Worm (Caenorhabditis elegans) whole organism, L4 larva: ENCODE results near the gene sbsp-1.

Experiments used
- F10B5.3 ChIP-seq: sonication (generic microtip); optimal IDR thresholded peaks from 2 replicates; lab custom pipeline; 2016; ENCODE audit warnings: mild to moderate bottlenecking, missing genetic modification characterization, missing compliant biosample characterization
- F44E2.7 ChIP-seq: fragments of 200-800 bp; sonication (Bioruptor generic); IDR thresholded peaks from 2 replicates; pipeline ENCODE4 v2.1.2; 2022; ENCODE audit warnings: missing genetic modification characterization, missing compliant biosample characterization
- F49E8.2 ChIP-seq: sonication (generic microtip); optimal IDR thresholded peaks from 2 replicates; lab custom pipeline; 2016; ENCODE audit warnings: missing compliant biosample characterization, mild to moderate bottlenecking, missing genetic modification characterization, borderline replicate concordance
- T20F7.1 ChIP-seq: fragments of 200-800 bp; sonication (Bioruptor generic); optimal IDR thresholded peaks from 2 replicates; lab custom pipeline; 2018; ENCODE audit warnings: mild to moderate bottlenecking, missing genetic modification characterization, missing compliant biosample characterization
- T26A8.4 ChIP-seq: fragments of 200-800 bp; sonication (Bioruptor generic); IDR thresholded peaks from 2 replicates; pipeline ENCODE4 v1.3.6; 2022; ENCODE audit warnings: missing genetic modification characterization, missing compliant biosample characterization
- Y105C5A.15 ChIP-seq: fragments of 200-800 bp; sonication (Bioruptor generic); IDR thresholded peaks from 2 replicates; pipeline ENCODE4 v1.3.6; 2022; ENCODE audit warnings: missing genetic modification characterization, missing compliant biosample characterization
- Y48G9A.11 ChIP-seq: fragments of 200-800 bp; sonication (Bioruptor generic); IDR thresholded peaks from 2 replicates; pipeline ENCODE4 v1.3.6; 2022; ENCODE audit warnings: missing genetic modification reagents, missing genetic modification characterization, missing compliant biosample characterization
- aha-1 ChIP-seq: fragments of 150-350 bp; peaks from one replicate; lab custom pipeline; 2014; ENCODE audit warnings: missing biosample characterization, missing genetic modification characterization
- arid-1 ChIP-seq: fragments of 200-800 bp; sonication (Bioruptor generic); conservative IDR thresholded peaks from 2 replicates; pipeline ENCODE4 v1.3.6; 2022; ENCODE audit warnings: missing genetic modification reagents, missing genetic modification characterization, missing compliant biosample characterization
- ceh-20 ChIP-seq: fragments of 200-800 bp; sonication (Bioruptor generic); IDR thresholded peaks from 2 replicates; pipeline ENCODE4 v1.3.6; 2022; ENCODE audit warnings: missing genetic modification reagents, missing genetic modification characterization, missing compliant biosample characterization
- ceh-28 ChIP-seq: fragments of 150-350 bp; optimal IDR thresholded peaks from 2 replicates; lab custom pipeline; 2014; ENCODE audit warnings: missing biosample characterization, missing genetic modification reagents, missing genetic modification characterization
- ceh-44 ChIP-seq: fragments of 200-800 bp; sonication (Bioruptor generic); IDR thresholded peaks from 2 replicates; pipeline ENCODE4 v1.3.6; 2022; ENCODE audit warnings: missing genetic modification reagents, missing genetic modification characterization, missing compliant biosample characterization
- ces-1 ChIP-seq: fragments of 150-350 bp; sonication (generic microtip); optimal IDR thresholded peaks from 4 replicates; lab custom pipeline; 2014; ENCODE audit warnings: missing biosample characterization, missing genetic modification reagents, missing genetic modification characterization
- ctbp-1 ChIP-seq: fragments of 200-800 bp; sonication (Bioruptor generic); IDR thresholded peaks from 2 replicates; pipeline ENCODE4 v1.3.6; 2022; ENCODE audit warnings: missing genetic modification reagents, missing genetic modification characterization, missing compliant biosample characterization
- daf-16 ChIP-seq, 3 experiments: sonication (generic microtip); optimal IDR thresholded peaks; 2 replicates each; lab custom pipeline; 2016 to 2017; ENCODE audit warnings: missing genetic modification characterization in 3 of 3, missing genetic modification reagents in 3 of 3, mild to moderate bottlenecking in 2 of 3, missing compliant biosample characterization in 2 of 3, missing biosample characterization in 1 of 3, moderate library complexity in 1 of 3
- dmd-6 ChIP-seq: fragments of 200-800 bp; sonication (Bioruptor generic); IDR thresholded peaks from 2 replicates; pipeline ENCODE4 v1.3.6; 2022; ENCODE audit warnings: missing genetic modification reagents, missing genetic modification characterization, missing compliant biosample characterization
- fos-1 ChIP-seq: fragments of 150-350 bp; optimal IDR thresholded peaks from 2 replicates; lab custom pipeline; 2014; ENCODE audit warnings: missing biosample characterization, missing genetic modification characterization
- hmg-1.1 ChIP-seq: fragments of 200-800 bp; sonication (Bioruptor generic); IDR thresholded peaks from 2 replicates; pipeline ENCODE4 v1.3.6; 2022; ENCODE audit warnings: missing genetic modification reagents, missing genetic modification characterization, missing compliant biosample characterization
- lim-7 ChIP-seq: fragments of 200-800 bp; sonication (Bioruptor generic); IDR thresholded peaks from 2 replicates; pipeline ENCODE4 v1.3.6; 2022; ENCODE audit warnings: missing genetic modification characterization, missing compliant biosample characterization
- lin-1 ChIP-seq: fragments of 200-800 bp; sonication (Bioruptor generic); IDR thresholded peaks from 2 replicates; pipeline ENCODE4 v1.3.6; 2022; ENCODE audit warnings: missing genetic modification reagents, missing genetic modification characterization, missing compliant biosample characterization
- lin-13 ChIP-seq: fragments of 150-350 bp; optimal IDR thresholded peaks from 2 replicates; lab custom pipeline; 2014; ENCODE audit warnings: missing biosample characterization, missing genetic modification reagents, missing genetic modification characterization
- mdt-29 ChIP-seq: fragments of 200-800 bp; sonication (Bioruptor generic); IDR thresholded peaks from 2 replicates; pipeline ENCODE4 v1.3.6; 2022; ENCODE audit warnings: missing genetic modification reagents, missing genetic modification characterization, missing compliant biosample characterization
- mep-1 ChIP-seq: fragments of 150-350 bp; sonication (generic microtip); optimal IDR thresholded peaks from 3 replicates; lab custom pipeline; 2014; ENCODE audit warnings: missing biosample characterization, missing genetic modification characterization
- mes-2 ChIP-seq: sonication (generic microtip); optimal IDR thresholded peaks from 2 replicates; lab custom pipeline; 2016; ENCODE audit warnings: missing genotype, mild to moderate bottlenecking, missing genetic modification characterization, missing compliant biosample characterization; ENCODE audit not compliant: poor library complexity, severe bottlenecking
- nhr-10 ChIP-seq: fragments of 150-350 bp; optimal IDR thresholded peaks from 2 replicates; lab custom pipeline; 2014; ENCODE audit warnings: missing biosample characterization, missing genetic modification characterization
- nhr-11 ChIP-seq: fragments of 150-350 bp; optimal IDR thresholded peaks from 2 replicates; lab custom pipeline; 2014; ENCODE audit warnings: missing biosample characterization, missing genetic modification characterization
- nhr-25 ChIP-seq: sonication (generic microtip); optimal IDR thresholded peaks from 2 replicates; lab custom pipeline; 2017; ENCODE audit warnings: missing genetic modification characterization, mild to moderate bottlenecking, missing compliant biosample characterization, antibody characterized with exemption, moderate library complexity, borderline replicate concordance; ENCODE audit not compliant: insufficient read depth
- nhr-41 ChIP-seq: fragments of 200-800 bp; sonication (Bioruptor generic); IDR thresholded peaks from 2 replicates; pipeline ENCODE4 v1.3.6; 2022; ENCODE audit warnings: missing genetic modification reagents, missing genetic modification characterization, missing compliant biosample characterization
- nhr-48 ChIP-seq: sonication (generic microtip); optimal IDR thresholded peaks from 2 replicates; lab custom pipeline; 2016; ENCODE audit warnings: mild to moderate bottlenecking, missing genetic modification characterization, missing compliant biosample characterization
- pha-4 ChIP-seq, 2 experiments: fragments of 150-350 bp in 1 of 2; fragments of 200-800 bp in 1 of 2; sonication (Bioruptor generic) in 1 of 2; IDR thresholded peaks in 1 of 2; optimal IDR thresholded peaks in 1 of 2; 2 replicates each; pipeline versions ENCODE4 v1.3.6 to Lab custom; 2014 to 2022; ENCODE audit warnings: missing genetic modification characterization in 2 of 2, missing genetic modification reagents in 2 of 2, missing biosample characterization in 1 of 2, missing compliant biosample characterization in 1 of 2
- saeg-2 ChIP-seq: fragments of 200-800 bp; sonication (Bioruptor generic); IDR thresholded peaks from 2 replicates; pipeline ENCODE4 v1.3.6; 2022; ENCODE audit warnings: missing genetic modification reagents, missing genetic modification characterization, missing compliant biosample characterization
- sdz-12 ChIP-seq: fragments of 200-800 bp; sonication (Bioruptor generic); optimal IDR thresholded peaks from 2 replicates; lab custom pipeline; 2018; ENCODE audit warnings: mild to moderate bottlenecking, missing genetic modification characterization, missing compliant biosample characterization
- set-16 ChIP-seq: fragments of 200-800 bp; sonication (Bioruptor generic); IDR thresholded peaks from 2 replicates; pipeline ENCODE4 v1.3.6; 2022; ENCODE audit warnings: missing genetic modification reagents, missing genetic modification characterization, missing compliant biosample characterization
- snpc-1.2 ChIP-seq: fragments of 200-800 bp; sonication (Bioruptor generic); IDR thresholded peaks from 2 replicates; pipeline ENCODE4 v1.3.6; 2022; ENCODE audit warnings: missing genetic modification reagents, missing genetic modification characterization, missing compliant biosample characterization
- spr-3 ChIP-seq: fragments of 200-800 bp; sonication (Bioruptor generic); optimal IDR thresholded peaks from 2 replicates; lab custom pipeline; 2018; ENCODE audit warnings: mild to moderate bottlenecking, missing genetic modification characterization, missing compliant biosample characterization
- tra-1 ChIP-seq: fragments of 200-800 bp; sonication (Bioruptor generic); IDR thresholded peaks from 2 replicates; pipeline ENCODE4 v1.3.6; 2022; ENCODE audit warnings: missing genetic modification reagents, missing genetic modification characterization, missing compliant biosample characterization
- unc-130 ChIP-seq: sonication (generic microtip); optimal IDR thresholded peaks from 2 replicates; lab custom pipeline; 2016; ENCODE audit warnings: missing genetic modification reagents, missing genetic modification characterization, missing compliant biosample characterization
- unc-39 ChIP-seq: sonication (generic microtip); optimal IDR thresholded peaks from 2 replicates; lab custom pipeline; 2017; ENCODE audit warnings: missing biosample characterization, missing genetic modification characterization
- unc-62 ChIP-seq, 3 experiments: fragments of 150-350 bp in 1 of 3; sonication (generic microtip); optimal IDR thresholded peaks in 2 of 3; peaks in 1 of 3; 1 replicate in 1 of 3; 2 replicates in 2 of 3; lab custom pipeline; 2014 to 2017; ENCODE audit warnings: missing biosample characterization in 3 of 3, missing genetic modification characterization in 3 of 3, missing genetic modification reagents in 3 of 3, missing genotype in 1 of 3
- zip-2 ChIP-seq: fragments of 150-350 bp; optimal IDR thresholded peaks from 2 replicates; lab custom pipeline; 2014; ENCODE audit warnings: missing biosample characterization, missing genetic modification characterization

Gene sbsp-1

ce11 chrIII:10809568-10809967 lies 23.2 kb upstream of the sbsp-1 start:
- no peak for TF ChIP-seq spr-3 (GFP tag; lab: Kevin White, UChicago)
- 0 out of 2 replicates have a peak, but pooled peaks have one; percentile 23 for TF ChIP-seq saeg-2 (GFP tag; lab: Robert Waterston, UW)
- no peak for TF ChIP-seq sdz-12 (GFP tag; lab: Kevin White, UChicago)
- TF ChIP-seq nhr-48 (tag; lab: Kevin White, UChicago) = no peak
- TF ChIP-seq nhr-10 (tag; lab: Kevin White, UChicago) = no peak
- TF ChIP-seq fos-1 (tag; lab: Kevin White, UChicago) = no peak
- TF ChIP-seq ces-1 = no peak
- no peak for TF ChIP-seq Y105C5A.15 (GFP tag; lab: Robert Waterston, UW)
- TF ChIP-seq unc-62 (GFP tag; optimal IDR thresholded peaks at IDR 0.05 in 1 of 2; lab: Kevin White, UChicago) = peak in 1 of 2 experiments; percentile 65
- no peak for TF ChIP-seq unc-62 (tag; optimal IDR thresholded peaks at IDR 0.05; lab: Kevin White, UChicago)
- TF ChIP-seq pha-4 (GFP tag; IDR thresholded peaks at IDR 0.05; lab: Robert Waterston, UW) = peak; percentile 38; the same call in 1 of the 2 replicates
- no peak for TF ChIP-seq pha-4 (tag; optimal IDR thresholded peaks at IDR 0.05; lab: Kevin White, UChicago)
- TF ChIP-seq zip-2 (tag; lab: Kevin White, UChicago) = no peak
- TF ChIP-seq nhr-11 (tag; lab: Kevin White, UChicago) = no peak
- TF ChIP-seq nhr-25 = no peak
- no peak for TF ChIP-seq lim-7 (GFP tag; lab: Robert Waterston, UW)
- peak; percentile 64 for TF ChIP-seq aha-1
- TF ChIP-seq tra-1 (GFP tag; lab: Robert Waterston, UW) = no peak
- TF ChIP-seq lin-13 (GFP tag; lab: Kevin White, UChicago) = no peak
- TF ChIP-seq hmg-1.1 (GFP tag; lab: Robert Waterston, UW) = no peak
- no peak for TF ChIP-seq F44E2.7 (GFP tag; lab: Robert Waterston, UW)

ce11 chrIII:10810483-10810836 lies 22.3 kb upstream of the sbsp-1 start:
- TF ChIP-seq T26A8.4 (GFP tag; lab: Robert Waterston, UW) = peak; percentile 44; the same call in 1 of the 2 replicates
- no peak for TF ChIP-seq lin-1 (GFP tag; lab: Robert Waterston, UW)
- no peak for TF ChIP-seq mep-1 (tag; lab: Kevin White, UChicago)
- no peak for TF ChIP-seq arid-1
- TF ChIP-seq nhr-48 (tag; lab: Kevin White, UChicago) = no peak
- TF ChIP-seq nhr-10 (tag; lab: Kevin White, UChicago) = no peak
- no peak for TF ChIP-seq mes-2 (tag; lab: Kevin White, UChicago)
- peak in 1 of 2 experiments; percentile 60 for TF ChIP-seq daf-16 (GFP tag; optimal IDR thresholded peaks at IDR 0.05; lab: Kevin White, UChicago)
- no peak for TF ChIP-seq daf-16 (tag; optimal IDR thresholded peaks at IDR 0.05; lab: Kevin White, UChicago)
- peak; percentile 60 for TF ChIP-seq aha-1

- TF ChIP-seq arid-1 (peak; percentile 88), Y105C5A.15 (GFP tag; lab: Robert Waterston, UW) (peak; percentile 78; the same call in 1 of the 2 replicates), F44E2.7 (GFP tag; lab: Robert Waterston, UW) (no peak), lim-7 (GFP tag; lab: Robert Waterston, UW) (peak; percentile 58), dmd-6 (GFP tag; lab: Robert Waterston, UW) (peak; percentile 24), snpc-1.2 (0 out of 2 replicates have a peak, but pooled peaks have one; percentile 37), F49E8.2 (tag; lab: Kevin White, UChicago) (peak; percentile 28), ctbp-1 (GFP tag; lab: Robert Waterston, UW) (peak; percentile 30; the same call in 1 of the 2 replicates), mdt-29 (GFP tag; lab: Robert Waterston, UW) (peak; percentile 5; the same call in 1 of the 2 replicates), unc-130 (GFP tag; lab: Kevin White, UChicago) (peak; percentile 24), nhr-41 (no peak), set-16 (GFP tag; lab: Robert Waterston, UW) (peak; percentile 16; the same call in 1 of the 2 replicates), pha-4 (GFP tag; IDR thresholded peaks at IDR 0.05; lab: Robert Waterston, UW) (0 out of 2 replicates have a peak, but pooled peaks have one; percentile 60), pha-4 (tag; optimal IDR thresholded peaks at IDR 0.05; lab: Kevin White, UChicago) (no peak), ceh-28 (no peak), F10B5.3 (tag; lab: Kevin White, UChicago) (no peak), T26A8.4 (GFP tag; lab: Robert Waterston, UW) (peak; percentile 42; the same call in 1 of the 2 replicates), ceh-20 (GFP tag; lab: Robert Waterston, UW) (no peak; the same call in 1 of the 2 replicates), Y48G9A.11 (GFP tag; lab: Robert Waterston, UW) (peak; percentile 89), unc-39 (tag; lab: Kevin White, UChicago) (no peak), unc-62 (GFP tag; optimal IDR thresholded peaks at IDR 0.05 in 1 of 2; lab: Kevin White, UChicago) (no peak), unc-62 (tag; optimal IDR thresholded peaks at IDR 0.05; lab: Kevin White, UChicago) (no peak), ceh-44 (peak; percentile 57; the same call in 1 of the 2 replicates), mes-2 (tag; lab: Kevin White, UChicago) (peak; percentile 68), zip-2 (tag; lab: Kevin White, UChicago) (no peak), T20F7.1 (GFP tag; lab: Kevin White, UChicago) (no peak)
Observed at ce11 chrIII:10810837-10811814, 21.6 kb upstream of the sbsp-1 start.
